Fruit fly (Drosophila melanogaster): ENCODE measurements around the gene xit.
A peak's percentile ranks its signal among the peaks of the same experiment; 100 is the strongest.

xit gene

DNA sequence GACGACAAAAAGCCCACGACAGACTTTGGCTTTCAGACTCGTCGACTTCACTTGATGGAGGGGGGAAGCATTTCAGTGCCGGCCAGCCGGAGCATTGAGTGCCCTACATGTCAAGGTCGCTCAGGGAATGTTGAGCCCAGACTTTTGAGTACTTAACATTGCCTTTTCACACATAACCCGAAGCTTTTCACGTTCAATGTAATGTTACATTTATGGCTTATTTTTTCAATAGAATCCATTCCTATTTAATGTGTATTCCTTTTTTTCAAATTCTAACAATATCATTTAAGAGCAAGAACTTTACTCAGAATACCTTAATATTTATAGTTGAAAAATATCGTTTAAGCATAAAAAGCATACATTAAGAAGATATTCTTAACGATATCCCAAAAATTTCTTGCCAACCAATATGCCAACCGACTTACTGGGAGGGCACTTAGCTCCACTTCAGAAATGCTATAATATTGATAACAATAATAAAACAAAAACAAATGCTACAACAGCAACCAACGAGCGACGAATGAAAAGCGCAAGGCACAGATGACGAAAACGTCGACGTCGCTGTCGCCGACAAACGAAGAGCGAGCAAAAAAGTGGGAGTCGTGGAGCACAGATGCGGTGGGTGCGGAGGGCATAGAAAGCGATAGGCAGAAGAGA, 39.1 kb downstream of the xit start (continued):
- TF ChIP-seq CG12942 (GFP tag; optimal IDR thresholded peaks at IDR 0.05) (no peak), dm (GFP tag; optimal IDR thresholded peaks at IDR 0.05) (no peak), kay (GFP tag; optimal IDR thresholded peaks at IDR 0.05) (peak; percentile 49), CG6791 (GFP tag; IDR thresholded peaks at IDR 0.05; ENCODE audit: partially characterized antibody) (no peak), Atf6 (GFP tag; IDR thresholded peaks at IDR 0.05) (peak; percentile 10; the same call in 1 of the 2 replicates), CG7556 (GFP tag; optimal IDR thresholded peaks at IDR 0.05) (peak; percentile 72), pzg (GFP tag; optimal IDR thresholded peaks at IDR 0.05) (no peak), dati (GFP tag; IDR thresholded peaks at IDR 0.05) (peak; percentile 19; the same call in 1 of the 2 replicates), br (optimal IDR thresholded peaks at IDR 0.05) (no peak), z (GFP tag; IDR thresholded peaks at IDR 0.05) (no peak), crol (GFP tag; IDR thresholded peaks at IDR 0.05) (peak; percentile 97), stwl (tag; optimal IDR thresholded peaks at IDR 0.05) (no peak), sd (tag; optimal IDR thresholded peaks at IDR 0.05) (peak; percentile 27), slbo (GFP tag; IDR thresholded peaks at IDR 0.05) (peak; percentile 39), CG4424 (GFP tag; optimal IDR thresholded peaks at IDR 0.05) (peak; percentile 91), YL-1 (GFP tag; optimal IDR thresholded peaks at IDR 0.05) (no peak), Lhr (GFP tag; optimal IDR thresholded peaks at IDR 0.05) (no peak), org-1 (GFP tag; optimal IDR thresholded peaks at IDR 0.05) (peak; percentile 74), Poxn (GFP tag; IDR thresholded peaks at IDR 0.05) (no peak), schlank (tag; optimal IDR thresholded peaks at IDR 0.05) (no peak), CG4282 (GFP tag; optimal IDR thresholded peaks at IDR 0.05) (no peak), Mad (GFP tag; optimal IDR thresholded peaks at IDR 0.05) (no peak), Sox102F (GFP tag; optimal IDR thresholded peaks at IDR 0.05) (peak; percentile 50), en (GFP tag; optimal IDR thresholded peaks at IDR 0.05) (peak; percentile 80), BEAF-32 (GFP tag; optimal IDR thresholded peaks at IDR 0.05) (no peak), CG17802 (tag; optimal IDR thresholded peaks at IDR 0.05) (no peak), CG7928 (GFP tag; optimal IDR thresholded peaks at IDR 0.05) (peak; percentile 20), NfI (GFP tag; optimal IDR thresholded peaks at IDR 0.05) (no peak), Kr (GFP tag; optimal IDR thresholded peaks at IDR 0.05) (no peak), CG10959 (GFP tag; IDR thresholded peaks at IDR 0.05) (no peak), CG3995 (GFP tag; optimal IDR thresholded peaks at IDR 0.05) (peak; percentile 59), Nf-YB (GFP tag; optimal IDR thresholded peaks at IDR 0.05) (no peak), dimm (GFP tag; IDR thresholded peaks at IDR 0.05) (no peak), CG3847 (GFP tag; IDR thresholded peaks at IDR 0.05) (peak; percentile 54), NK7.1 (GFP tag; optimal IDR thresholded peaks at IDR 0.05) (no peak), CG16813 (GFP tag; IDR thresholded peaks at IDR 0.05; ENCODE audit: partially characterized antibody) (no peak), CG11247 (GFP tag; IDR thresholded peaks at IDR 0.05) (peak; percentile 64), HmgZ (tag; optimal IDR thresholded peaks at IDR 0.05) (no peak), aop (GFP tag; IDR thresholded peaks at IDR 0.05) (no peak), CG33557 (GFP tag; optimal IDR thresholded peaks at IDR 0.05) (no peak), nau (GFP tag; optimal IDR thresholded peaks at IDR 0.05) (peak; percentile 71), emc (GFP tag; optimal IDR thresholded peaks at IDR 0.05) (peak; percentile 71), CG15514 (GFP tag; optimal IDR thresholded peaks at IDR 0.05) (peak; percentile 26), luna (GFP tag; optimal IDR thresholded peaks at IDR 0.05) (no peak), CG10431 (GFP tag; optimal IDR thresholded peaks at IDR 0.05) (no peak), Meics (GFP tag; optimal IDR thresholded peaks at IDR 0.05) (peak; percentile 89), Dbx (GFP tag; IDR thresholded peaks at IDR 0.05) (peak; percentile 77; the same call in 2 of the 3 replicates), grn (GFP tag; optimal IDR thresholded peaks at IDR 0.05) (no peak), CG17612 (GFP tag; IDR thresholded peaks at IDR 0.05) (0 out of 2 replicates have a peak, but pooled peaks have one; percentile 30), pho (GFP tag; optimal IDR thresholded peaks at IDR 0.05) (no peak), Adf1 (GFP tag; IDR thresholded peaks at IDR 0.05) (peak; percentile 88)
